Fruit fly (Drosophila melanogaster): ENCODE measurements around the gene MBD-like.

The MBD-like gene

DNA sequence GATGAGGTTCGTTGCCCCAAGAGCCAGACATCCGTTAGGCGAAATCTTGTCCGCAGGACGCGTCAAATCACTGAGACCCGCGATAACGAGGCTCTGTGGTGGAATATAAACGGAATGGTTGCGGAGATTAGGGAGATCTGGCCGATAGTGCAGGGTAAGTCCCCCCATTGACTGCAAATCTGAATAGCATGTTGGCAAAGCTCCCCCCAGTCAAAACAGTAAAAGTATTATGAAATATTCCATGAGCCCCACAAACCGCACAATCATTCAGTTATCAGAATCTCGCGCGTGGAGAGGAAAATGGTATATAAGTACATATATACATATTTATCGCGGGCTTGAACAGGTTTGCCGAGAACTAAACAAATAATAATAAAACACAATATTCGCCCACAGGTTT, 11.1 kb downstream of the MBD-like start:
- no peak for TF ChIP-seq Hr83 (GFP tag; optimal IDR thresholded peaks at IDR 0.05; ENCODE audit: poor library complexity, severe bottlenecking)
- TF ChIP-seq Rel (GFP tag; optimal IDR thresholded peaks at IDR 0.05) = no peak
- peak; percentile 93 for TF ChIP-seq Rel (tag; optimal IDR thresholded peaks at IDR 0.05)
- no peak for TF ChIP-seq sv (GFP tag; optimal IDR thresholded peaks at IDR 0.05)

DNA sequence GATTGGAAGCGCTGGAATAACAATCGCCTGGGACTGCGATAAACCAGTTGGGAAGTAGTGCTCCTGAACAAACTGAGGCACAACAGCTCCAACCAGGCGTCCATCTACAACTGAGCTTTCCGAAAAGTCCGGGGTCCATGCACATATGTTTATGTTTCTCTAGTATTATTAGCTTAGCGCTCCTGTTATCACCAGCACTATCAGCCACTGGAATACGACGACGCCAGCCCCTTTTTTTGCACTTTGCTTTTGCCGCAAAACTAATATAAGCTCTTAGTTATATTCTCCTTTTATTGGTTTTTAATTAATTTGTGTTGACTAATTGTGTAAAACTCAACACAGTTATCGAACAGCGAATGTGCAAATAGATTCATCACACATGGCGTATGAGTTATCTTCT, 12.0 kb downstream of the MBD-like start, which contains the start of gene CG9396:
Gene CG9396 (minus strand): TSS at position 101 of the 400 bp plus-strand sequence.
- no peak for TF ChIP-seq CrebA (GFP tag; optimal IDR thresholded peaks at IDR 0.05; ENCODE audit: borderline replicate concordance)
- no peak for TF ChIP-seq HLH106 (tag; optimal IDR thresholded peaks at IDR 0.05)
- no peak for TF ChIP-seq h (GFP tag; optimal IDR thresholded peaks at IDR 0.05)
- TF ChIP-seq sage (GFP tag; optimal IDR thresholded peaks at IDR 0.05) = no peak
- no peak for TF ChIP-seq Mio (GFP tag; optimal IDR thresholded peaks at IDR 0.05)
- no peak for TF ChIP-seq OdsH (GFP tag; optimal IDR thresholded peaks at IDR 0.05)
- no peak for TF ChIP-seq br (GFP tag; optimal IDR thresholded peaks at IDR 0.05)
- TF ChIP-seq Vsx2 (GFP tag; optimal IDR thresholded peaks at IDR 0.05; ENCODE audit: partially characterized antibody) = no peak
- TF ChIP-seq dl (GFP tag; optimal IDR thresholded peaks at IDR 0.05; ENCODE audit: insufficient read depth in 1 of 2, partially characterized antibody in 2 of 2) = no peak
- no peak for TF ChIP-seq Dfd (GFP tag; optimal IDR thresholded peaks at IDR 0.05)
- TF ChIP-seq CG32264 (GFP tag; optimal IDR thresholded peaks at IDR 0.05) = no peak
- no peak for TF ChIP-seq lola (GFP tag; optimal IDR thresholded peaks at IDR 0.05)
- no peak for TF ChIP-seq woc (GFP tag; optimal IDR thresholded peaks at IDR 0.05)
- no peak for TF ChIP-seq Rel (GFP tag; optimal IDR thresholded peaks at IDR 0.05)
- TF ChIP-seq Rel (tag; optimal IDR thresholded peaks at IDR 0.05) = no peak
- TF ChIP-seq Sp1 (GFP tag; optimal IDR thresholded peaks at IDR 0.05) = no peak
- TF ChIP-seq dmrt93B (GFP tag; optimal IDR thresholded peaks at IDR 0.05) = no peak
- TF ChIP-seq pan (optimal IDR thresholded peaks at IDR 0.05) = no peak
- no peak for TF ChIP-seq rgr (GFP tag; optimal IDR thresholded peaks at IDR 0.05)
- no peak for TF ChIP-seq fru (GFP tag; optimal IDR thresholded peaks at IDR 0.05)
- TF ChIP-seq foxo (GFP tag; optimal IDR thresholded peaks at IDR 0.05) = no peak

DNA sequence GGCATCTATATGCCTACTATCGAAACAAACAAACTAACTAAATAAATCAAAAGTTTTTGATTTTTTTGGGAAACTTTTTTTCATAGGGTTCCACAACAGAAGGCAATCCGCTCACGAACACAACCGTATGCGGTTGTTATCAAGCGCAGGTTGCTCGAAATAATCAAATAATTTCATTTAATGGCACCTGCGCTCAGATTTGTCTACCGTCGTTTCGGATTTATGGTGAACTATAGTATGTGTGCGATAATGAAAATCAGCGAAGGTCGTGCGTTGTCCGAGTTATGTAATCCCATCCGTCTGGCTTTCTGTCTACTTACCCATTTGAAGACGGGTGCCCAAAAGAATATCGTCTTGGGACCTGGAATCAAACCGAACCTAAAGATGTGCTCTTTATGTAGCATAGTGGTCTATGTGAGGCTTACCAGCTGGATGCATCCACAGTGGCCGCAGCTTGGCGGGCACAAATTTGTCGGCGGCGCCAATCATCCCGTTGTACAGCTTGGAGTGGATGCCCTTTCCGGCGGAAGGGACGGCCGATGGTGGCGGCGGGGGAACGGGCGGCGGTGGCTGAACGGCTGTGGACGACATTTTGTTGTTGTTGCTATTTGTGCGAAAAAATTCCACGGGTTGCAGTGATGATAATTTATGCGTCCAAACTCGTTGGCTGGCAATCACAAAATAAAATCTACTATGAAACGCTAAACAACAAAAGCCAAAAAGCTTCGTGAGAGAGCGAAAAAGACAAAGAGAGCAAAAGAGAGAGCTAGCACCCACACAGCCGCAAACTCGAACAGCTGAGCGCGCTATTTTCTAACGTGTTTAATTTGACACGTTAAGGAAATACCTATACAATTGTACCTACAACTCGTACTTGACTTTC, 13.6 kb downstream of the MBD-like start:
- TF ChIP-seq N (GFP tag; optimal IDR thresholded peaks at IDR 0.05) (no peak), Dif (GFP tag; optimal IDR thresholded peaks at IDR 0.05; ENCODE audit: partially characterized antibody) (peak; percentile 63)

DNA sequence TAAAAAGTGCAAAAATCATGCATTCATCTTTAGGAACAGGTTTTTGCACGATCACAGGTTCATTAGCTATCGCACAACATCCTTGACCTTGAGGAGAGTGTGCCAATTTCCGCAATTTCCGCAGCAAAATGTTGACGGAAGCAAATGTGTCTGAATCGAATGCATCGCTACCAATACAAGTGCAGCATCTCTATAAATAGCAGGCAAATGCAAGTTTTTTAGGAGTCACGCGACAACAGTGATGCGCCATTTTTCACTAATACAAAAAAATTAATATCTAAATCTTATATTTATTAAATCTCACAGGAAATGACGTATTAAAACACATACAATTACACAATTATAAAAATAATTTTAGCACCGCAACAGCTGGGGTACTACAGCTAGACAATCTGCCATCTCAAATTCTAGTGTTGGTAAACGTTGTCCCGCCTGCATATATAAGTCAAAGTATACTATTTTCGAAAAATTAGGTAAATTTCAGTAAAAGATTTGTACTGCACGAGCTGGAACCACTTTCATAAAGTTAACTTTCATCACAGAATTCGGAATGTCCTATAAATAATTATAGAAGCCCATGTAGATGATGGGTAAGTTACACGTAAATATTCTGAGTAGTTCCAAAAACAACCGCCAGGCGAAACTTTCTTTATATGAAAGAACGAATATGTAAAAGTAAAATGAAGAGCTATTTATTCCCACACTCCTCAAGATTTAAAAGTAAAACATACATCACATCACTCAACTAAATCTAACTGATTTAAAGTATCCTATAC, 14.4 kb downstream of the MBD-like start, which contains the start of gene CG9399:
Gene CG9399 (minus strand): TSS at position 400 of the 776 bp plus-strand sequence.
- TF ChIP-seq Dif (GFP tag; optimal IDR thresholded peaks at IDR 0.05; ENCODE audit: partially characterized antibody) (no peak), psq (GFP tag; optimal IDR thresholded peaks at IDR 0.05) (peak; percentile 94), pan (optimal IDR thresholded peaks at IDR 0.05) (no peak), OdsH (GFP tag; optimal IDR thresholded peaks at IDR 0.05) (peak; percentile 96), Dfd (GFP tag; optimal IDR thresholded peaks at IDR 0.05) (no peak), tai (GFP tag; optimal IDR thresholded peaks at IDR 0.05) (no peak), fru (GFP tag; optimal IDR thresholded peaks at IDR 0.05) (peak; percentile 94), lola (GFP tag; optimal IDR thresholded peaks at IDR 0.05) (no peak), Mio (GFP tag; optimal IDR thresholded peaks at IDR 0.05) (peak; percentile 83), Abd-B (GFP tag; optimal IDR thresholded peaks at IDR 0.05) (no peak), sv (GFP tag; optimal IDR thresholded peaks at IDR 0.05) (peak; percentile 98), CG9705 (GFP tag; optimal IDR thresholded peaks at IDR 0.05) (peak; percentile 88), GATAd (GFP tag; optimal IDR thresholded peaks at IDR 0.05) (peak; percentile 92), Myc (optimal IDR thresholded peaks at IDR 0.05) (peak; percentile 97), sage (GFP tag; optimal IDR thresholded peaks at IDR 0.05) (peak; percentile 89), CG32264 (GFP tag; optimal IDR thresholded peaks at IDR 0.05) (peak; percentile 86), dmrt93B (GFP tag; optimal IDR thresholded peaks at IDR 0.05) (peak; percentile 95), N (GFP tag; optimal IDR thresholded peaks at IDR 0.05) (no peak), Hnf4 (GFP tag; optimal IDR thresholded peaks at IDR 0.05) (peak; percentile 97), usp (GFP tag; optimal IDR thresholded peaks at IDR 0.05) (no peak), Sp1 (GFP tag; optimal IDR thresholded peaks at IDR 0.05) (peak; percentile 96), h (GFP tag; optimal IDR thresholded peaks at IDR 0.05) (peak; percentile 97), ey (GFP tag; optimal IDR thresholded peaks at IDR 0.05) (peak; percentile 95), dl (GFP tag; optimal IDR thresholded peaks at IDR 0.05; ENCODE audit: insufficient read depth in 1 of 2, partially characterized antibody in 2 of 2) (no peak), woc (GFP tag; optimal IDR thresholded peaks at IDR 0.05) (peak; percentile 88), Jra (GFP tag; optimal IDR thresholded peaks at IDR 0.05) (peak; percentile 95), jim (GFP tag; optimal IDR thresholded peaks at IDR 0.05) (peak; percentile 52), CrebA (GFP tag; optimal IDR thresholded peaks at IDR 0.05; ENCODE audit: borderline replicate concordance) (no peak), Vsx2 (GFP tag; optimal IDR thresholded peaks at IDR 0.05; ENCODE audit: partially characterized antibody) (no peak), br (GFP tag; optimal IDR thresholded peaks at IDR 0.05) (peak; percentile 96), rgr (GFP tag; optimal IDR thresholded peaks at IDR 0.05) (peak; percentile 98), Rel (GFP tag; optimal IDR thresholded peaks at IDR 0.05) (peak; percentile 77), Rel (tag; optimal IDR thresholded peaks at IDR 0.05) (peak; percentile 74), foxo (GFP tag; optimal IDR thresholded peaks at IDR 0.05) (peak in 1 of 2 experiments; percentile 98), Hr83 (GFP tag; optimal IDR thresholded peaks at IDR 0.05; ENCODE audit: poor library complexity, severe bottlenecking) (peak; percentile 87), dsf (GFP tag; optimal IDR thresholded peaks at IDR 0.05; ENCODE audit: borderline replicate concordance) (peak; percentile 94)

Measured in whole organism, wandering third instar larva.